Worm (Caenorhabditis elegans) whole organism, L4 larva: ENCODE measurements around the gene srsx-22.

ENCODE experiments used
- D1046.2 ChIP-seq: fragments of 200-800 bp; sonication (Bioruptor generic); IDR thresholded peaks from 2 replicates; pipeline ENCODE4 v1.3.6; 2022; ENCODE audit warnings: missing genetic modification characterization, missing compliant biosample characterization
- F26F4.8 ChIP-seq: fragments of 200-800 bp; sonication (Bioruptor generic); conservative IDR thresholded peaks from 2 replicates; pipeline ENCODE4 v1.3.6; 2022; ENCODE audit warnings: missing genetic modification characterization, missing compliant biosample characterization
- F49E8.2 ChIP-seq: sonication (generic microtip); optimal IDR thresholded peaks from 2 replicates; lab custom pipeline; 2016; ENCODE audit warnings: missing compliant biosample characterization, mild to moderate bottlenecking, missing genetic modification characterization, borderline replicate concordance
- R02D3.7 ChIP-seq: fragments of 150-350 bp; sonication (generic microtip); optimal IDR thresholded peaks from 3 replicates; lab custom pipeline; 2014; ENCODE audit warnings: missing biosample characterization, missing genetic modification characterization
- T20F7.1 ChIP-seq: fragments of 200-800 bp; sonication (Bioruptor generic); optimal IDR thresholded peaks from 2 replicates; lab custom pipeline; 2018; ENCODE audit warnings: mild to moderate bottlenecking, missing genetic modification characterization, missing compliant biosample characterization
- Y105C5A.15 ChIP-seq: fragments of 200-800 bp; sonication (Bioruptor generic); IDR thresholded peaks from 2 replicates; pipeline ENCODE4 v1.3.6; 2022; ENCODE audit warnings: missing genetic modification characterization, missing compliant biosample characterization
- Y48G9A.11 ChIP-seq: fragments of 200-800 bp; sonication (Bioruptor generic); IDR thresholded peaks from 2 replicates; pipeline ENCODE4 v1.3.6; 2022; ENCODE audit warnings: missing genetic modification reagents, missing genetic modification characterization, missing compliant biosample characterization
- Y5F2A.4 ChIP-seq: fragments of 200-800 bp; sonication (Bioruptor generic); optimal IDR thresholded peaks from 2 replicates; lab custom pipeline; 2018; ENCODE audit warnings: mild to moderate bottlenecking, missing genetic modification characterization, missing compliant biosample characterization
- Y75B8A.6 ChIP-seq: fragments of 200-800 bp; sonication (Bioruptor generic); IDR thresholded peaks from 2 replicates; pipeline ENCODE4 v1.3.6; 2022; ENCODE audit warnings: missing genetic modification reagents, missing genetic modification characterization, missing compliant biosample characterization
- ama-1 ChIP-seq: fragments of 150-350 bp; optimal IDR thresholded peaks from 2 replicates; lab custom pipeline; 2014; ENCODE audit warnings: inconsistent platforms, mixed read lengths
- arid-1 ChIP-seq: fragments of 200-800 bp; sonication (Bioruptor generic); conservative IDR thresholded peaks from 2 replicates; pipeline ENCODE4 v1.3.6; 2022; ENCODE audit warnings: missing genetic modification reagents, missing genetic modification characterization, missing compliant biosample characterization
- attf-4 ChIP-seq: sonication (generic microtip); optimal IDR thresholded peaks from 3 replicates; lab custom pipeline; 2017; ENCODE audit warnings: missing biosample characterization, missing genetic modification characterization
- ceh-28 ChIP-seq: fragments of 150-350 bp; optimal IDR thresholded peaks from 2 replicates; lab custom pipeline; 2014; ENCODE audit warnings: missing biosample characterization, missing genetic modification reagents, missing genetic modification characterization
- ceh-32 ChIP-seq: sonication (generic microtip); optimal IDR thresholded peaks from 2 replicates; lab custom pipeline; 2016; ENCODE audit warnings: mild to moderate bottlenecking, missing genetic modification characterization, missing compliant biosample characterization; ENCODE audit not compliant: poor library complexity
- ceh-62 ChIP-seq: sonication (generic microtip); optimal IDR thresholded peaks from 2 replicates; lab custom pipeline; 2017; ENCODE audit warnings: missing biosample characterization, missing genetic modification characterization
- cey-2 ChIP-seq: sonication (generic microtip); optimal IDR thresholded peaks from 3 replicates; lab custom pipeline; 2017; ENCODE audit warnings: missing genetic modification characterization, mild to moderate bottlenecking, missing compliant biosample characterization, antibody characterized with exemption, borderline replicate concordance; ENCODE audit not compliant: insufficient read depth
- daf-16 ChIP-seq, 3 experiments: sonication (generic microtip); optimal IDR thresholded peaks; 2 replicates each; lab custom pipeline; 2016 to 2017; ENCODE audit warnings: missing genetic modification characterization in 3 of 3, missing genetic modification reagents in 3 of 3, mild to moderate bottlenecking in 2 of 3, missing compliant biosample characterization in 2 of 3, missing biosample characterization in 1 of 3, moderate library complexity in 1 of 3
- dmd-8 ChIP-seq: fragments of 200-800 bp; sonication (Bioruptor generic); IDR thresholded peaks from 2 replicates; pipeline ENCODE4 v1.3.6; 2022; ENCODE audit warnings: missing genetic modification characterization, missing compliant biosample characterization
- dve-1 ChIP-seq: sonication (generic microtip); optimal IDR thresholded peaks from 2 replicates; lab custom pipeline; 2017; ENCODE audit warnings: antibody characterized with exemption, mild to moderate bottlenecking, missing genetic modification characterization, missing compliant biosample characterization; ENCODE audit not compliant: insufficient read depth
- fkh-10 ChIP-seq: fragments of 150-350 bp; optimal IDR thresholded peaks from 2 replicates; lab custom pipeline; 2014; ENCODE audit warnings: missing biosample characterization, missing genetic modification reagents, missing genetic modification characterization
- fos-1 ChIP-seq: fragments of 150-350 bp; optimal IDR thresholded peaks from 2 replicates; lab custom pipeline; 2014; ENCODE audit warnings: missing biosample characterization, missing genetic modification characterization
- gei-8 ChIP-seq: fragments of 200-800 bp; sonication (Bioruptor generic); optimal IDR thresholded peaks from 2 replicates; lab custom pipeline; 2018; ENCODE audit warnings: mild to moderate bottlenecking, missing genetic modification characterization, missing compliant biosample characterization
- hlh-11 ChIP-seq: fragments of 200-800 bp; sonication (Bioruptor generic); optimal IDR thresholded peaks from 2 replicates; lab custom pipeline; 2018; ENCODE audit warnings: mild to moderate bottlenecking, missing genetic modification characterization, missing compliant biosample characterization
- hmg-1.1 ChIP-seq: fragments of 200-800 bp; sonication (Bioruptor generic); IDR thresholded peaks from 2 replicates; pipeline ENCODE4 v1.3.6; 2022; ENCODE audit warnings: missing genetic modification reagents, missing genetic modification characterization, missing compliant biosample characterization
- jun-1 ChIP-seq: fragments of 150-350 bp; optimal IDR thresholded peaks from 2 replicates; lab custom pipeline; 2014; ENCODE audit warnings: missing biosample characterization, missing genetic modification reagents, missing genetic modification characterization
- lin-1 ChIP-seq: fragments of 200-800 bp; sonication (Bioruptor generic); IDR thresholded peaks from 2 replicates; pipeline ENCODE4 v1.3.6; 2022; ENCODE audit warnings: missing genetic modification reagents, missing genetic modification characterization, missing compliant biosample characterization
- lin-13 ChIP-seq: fragments of 150-350 bp; optimal IDR thresholded peaks from 2 replicates; lab custom pipeline; 2014; ENCODE audit warnings: missing biosample characterization, missing genetic modification reagents, missing genetic modification characterization
- lin-15B ChIP-seq: fragments of 150-350 bp; sonication (generic microtip); optimal IDR thresholded peaks from 3 replicates; lab custom pipeline; 2014; ENCODE audit warnings: missing biosample characterization, missing genetic modification characterization
- lin-39 ChIP-seq: fragments of 150-350 bp; optimal IDR thresholded peaks from 2 replicates; lab custom pipeline; 2014; ENCODE audit warnings: missing biosample characterization, missing genetic modification reagents, missing genetic modification characterization
- mdt-29 ChIP-seq: fragments of 200-800 bp; sonication (Bioruptor generic); IDR thresholded peaks from 2 replicates; pipeline ENCODE4 v1.3.6; 2022; ENCODE audit warnings: missing genetic modification reagents, missing genetic modification characterization, missing compliant biosample characterization
- mxl-3 ChIP-seq: fragments of 200-800 bp; sonication (Bioruptor generic); optimal IDR thresholded peaks from 2 replicates; lab custom pipeline; 2018; ENCODE audit warnings: mild to moderate bottlenecking, missing genetic modification characterization, missing compliant biosample characterization
- nhr-10 ChIP-seq: fragments of 150-350 bp; optimal IDR thresholded peaks from 2 replicates; lab custom pipeline; 2014; ENCODE audit warnings: missing biosample characterization, missing genetic modification characterization
- nhr-102 ChIP-seq: sonication (generic microtip); optimal IDR thresholded peaks from 2 replicates; lab custom pipeline; 2016; ENCODE audit warnings: mild to moderate bottlenecking, missing genetic modification characterization, moderate library complexity, missing compliant biosample characterization
- nhr-42 ChIP-seq: fragments of 200-800 bp; sonication (Bioruptor generic); IDR thresholded peaks from 2 replicates; pipeline ENCODE4 v1.3.6; 2022; ENCODE audit warnings: missing genetic modification characterization, missing compliant biosample characterization
- nhr-6 ChIP-seq: fragments of 150-350 bp; optimal IDR thresholded peaks from 2 replicates; lab custom pipeline; 2014; ENCODE audit warnings: missing biosample characterization, missing genetic modification characterization
- nhr-76 ChIP-seq: fragments of 150-350 bp; optimal IDR thresholded peaks from 2 replicates; lab custom pipeline; 2014; ENCODE audit warnings: missing biosample characterization, missing genetic modification characterization
- php-3 ChIP-seq: fragments of 200-800 bp; sonication (Bioruptor generic); IDR thresholded peaks from 2 replicates; pipeline ENCODE4 v1.3.6; 2022; ENCODE audit warnings: missing genetic modification reagents, missing genetic modification characterization, missing compliant biosample characterization
- sdz-12 ChIP-seq: fragments of 200-800 bp; sonication (Bioruptor generic); optimal IDR thresholded peaks from 2 replicates; lab custom pipeline; 2018; ENCODE audit warnings: mild to moderate bottlenecking, missing genetic modification characterization, missing compliant biosample characterization
- set-16 ChIP-seq: fragments of 200-800 bp; sonication (Bioruptor generic); IDR thresholded peaks from 2 replicates; pipeline ENCODE4 v1.3.6; 2022; ENCODE audit warnings: missing genetic modification reagents, missing genetic modification characterization, missing compliant biosample characterization
- snpc-1.2 ChIP-seq: fragments of 200-800 bp; sonication (Bioruptor generic); IDR thresholded peaks from 2 replicates; pipeline ENCODE4 v1.3.6; 2022; ENCODE audit warnings: missing genetic modification reagents, missing genetic modification characterization, missing compliant biosample characterization
- spr-3 ChIP-seq: fragments of 200-800 bp; sonication (Bioruptor generic); optimal IDR thresholded peaks from 2 replicates; lab custom pipeline; 2018; ENCODE audit warnings: mild to moderate bottlenecking, missing genetic modification characterization, missing compliant biosample characterization
- unc-62 ChIP-seq, 3 experiments: fragments of 150-350 bp in 1 of 3; sonication (generic microtip); optimal IDR thresholded peaks in 2 of 3; peaks in 1 of 3; 1 replicate in 1 of 3; 2 replicates in 2 of 3; lab custom pipeline; 2014 to 2017; ENCODE audit warnings: missing biosample characterization in 3 of 3, missing genetic modification characterization in 3 of 3, missing genetic modification reagents in 3 of 3, missing genotype in 1 of 3
- vab-7 ChIP-seq: fragments of 200-800 bp; sonication (Bioruptor generic); IDR thresholded peaks from 2 replicates; pipeline ENCODE4 v1.3.6; 2022; ENCODE audit warnings: missing genetic modification reagents, missing genetic modification characterization, missing compliant biosample characterization
- zag-1 ChIP-seq: fragments of 150-350 bp; optimal IDR thresholded peaks from 2 replicates; lab custom pipeline; 2014; ENCODE audit warnings: missing biosample characterization, missing genetic modification characterization
- zfp-2 ChIP-seq: sonication (generic microtip); optimal IDR thresholded peaks from 2 replicates; lab custom pipeline; 2016; ENCODE audit warnings: mild to moderate bottlenecking, missing genetic modification characterization, missing compliant biosample characterization
- zfp-3 ChIP-seq: fragments of 200-800 bp; sonication (Bioruptor generic); conservative IDR thresholded peaks from 2 replicates; pipeline ENCODE4 v1.3.6; 2022; ENCODE audit warnings: missing genetic modification reagents, missing genetic modification characterization, missing compliant biosample characterization
- zip-11 ChIP-seq: fragments of 200-800 bp; sonication (Bioruptor generic); IDR thresholded peaks from 2 replicates; pipeline ENCODE4 v1.3.6; 2022; ENCODE audit warnings: missing genetic modification characterization, missing compliant biosample characterization
- ztf-11 ChIP-seq: fragments of 150-350 bp; optimal IDR thresholded peaks from 2 replicates; lab custom pipeline; 2014; ENCODE audit warnings: missing biosample characterization, missing genetic modification characterization

Gene srsx-22

ce11 chrV:8383716-8384115, 32.2 kb downstream of the srsx-22 start, which contains the start of gene F52E1.14 (continued):
- peak; percentile 37; the same call in 1 of the 2 replicates for TF ChIP-seq php-3
- TF ChIP-seq ama-1 (lab: Kevin White, UChicago), result no peak
- no peak for TF ChIP-seq nhr-76 (tag; lab: Kevin White, UChicago)
- TF ChIP-seq sdz-12, result no peak
- no peak for TF ChIP-seq R02D3.7 (tag; lab: Kevin White, UChicago)
- no peak for TF ChIP-seq nhr-102 (tag; lab: Kevin White, UChicago)
- no peak for TF ChIP-seq Y105C5A.15 (GFP tag; lab: Robert Waterston, UW)
- TF ChIP-seq dve-1, result peak; percentile 85
- no peak for TF ChIP-seq jun-1 (tag; lab: Kevin White, UChicago)
- TF ChIP-seq vab-7, result no peak
- no peak for TF ChIP-seq snpc-1.2 (GFP tag; lab: Robert Waterston, UW)
- no peak for TF ChIP-seq nhr-42
- TF ChIP-seq Y5F2A.4 (GFP tag; lab: Kevin White, UChicago), result no peak
- peak; percentile 62 for TF ChIP-seq cey-2 (tag; lab: Kevin White, UChicago)
- TF ChIP-seq mxl-3 (GFP tag; lab: Kevin White, UChicago), result peak; percentile 8
- TF ChIP-seq hlh-11 (tag; lab: Kevin White, UChicago), result peak; percentile 72
- TF ChIP-seq Y75B8A.6 (GFP tag; lab: Robert Waterston, UW), result no peak
- TF ChIP-seq Y48G9A.11 (GFP tag; lab: Robert Waterston, UW), result no peak
- no peak for TF ChIP-seq ztf-11 (tag; lab: Kevin White, UChicago)
- no peak for TF ChIP-seq T20F7.1 (GFP tag; lab: Kevin White, UChicago)

DNA sequence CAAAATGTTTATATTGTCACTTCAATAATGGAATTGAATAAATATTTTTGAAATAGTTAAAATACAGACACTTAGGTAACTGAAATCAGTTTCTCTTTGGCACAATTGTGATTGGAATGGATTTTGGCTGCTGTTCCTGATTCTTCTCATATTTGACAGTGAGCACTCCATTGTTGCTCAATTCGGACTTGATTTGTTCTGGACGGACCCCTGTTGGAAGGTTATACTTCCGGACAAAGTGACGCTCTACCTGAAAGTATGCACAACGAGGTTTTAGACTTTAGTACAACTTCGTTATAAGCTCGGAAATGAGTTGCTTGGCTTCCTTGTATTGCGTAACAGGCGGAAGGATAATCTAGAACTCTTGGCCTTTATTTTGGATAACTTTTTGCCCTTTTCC, 33.3 kb downstream of the srsx-22 start:
- no peak for TF ChIP-seq F49E8.2 (tag; lab: Kevin White, UChicago)
- TF ChIP-seq arid-1 (GFP tag; lab: Robert Waterston, UW), result no peak
- TF ChIP-seq Y75B8A.6 (GFP tag; lab: Robert Waterston, UW), result no peak
- no peak for TF ChIP-seq nhr-10
- TF ChIP-seq attf-4 (tag; lab: Kevin White, UChicago), result no peak
- TF ChIP-seq nhr-6 (tag; lab: Kevin White, UChicago), result no peak
- TF ChIP-seq daf-16 (GFP tag; optimal IDR thresholded peaks at IDR 0.05; lab: Kevin White, UChicago), result no peak
- TF ChIP-seq daf-16 (tag; optimal IDR thresholded peaks at IDR 0.05; lab: Kevin White, UChicago), result peak; percentile 9
- no peak for TF ChIP-seq gei-8
- TF ChIP-seq nhr-42, result no peak
- TF ChIP-seq zfp-2 (tag; lab: Kevin White, UChicago), result no peak
- TF ChIP-seq F26F4.8, result no peak
- no peak for TF ChIP-seq Y5F2A.4 (GFP tag; lab: Kevin White, UChicago)
- TF ChIP-seq unc-62 (GFP tag; optimal IDR thresholded peaks at IDR 0.05 in 1 of 2; lab: Kevin White, UChicago), result peak in 1 of 2 experiments; percentile 59
- TF ChIP-seq unc-62 (tag; optimal IDR thresholded peaks at IDR 0.05; lab: Kevin White, UChicago), result no peak
- TF ChIP-seq sdz-12, result no peak
- TF ChIP-seq mdt-29 (GFP tag; lab: Robert Waterston, UW), result no peak
- 0 out of 2 replicates have a peak, but pooled peaks have one; percentile 41 for TF ChIP-seq php-3
- no peak for TF ChIP-seq vab-7
- TF ChIP-seq zag-1, result no peak
- TF ChIP-seq zfp-3, result peak; percentile 48; the same call in 1 of the 2 replicates
- TF ChIP-seq ceh-62 (tag; lab: Kevin White, UChicago), result no peak
- TF ChIP-seq lin-15B (tag; lab: Kevin White, UChicago), result no peak
- TF ChIP-seq lin-1 (GFP tag; lab: Robert Waterston, UW), result no peak
- no peak for TF ChIP-seq fkh-10 (GFP tag; lab: Kevin White, UChicago)
- no peak for TF ChIP-seq zip-11 (GFP tag; lab: Robert Waterston, UW)
- no peak for TF ChIP-seq set-16 (GFP tag; lab: Robert Waterston, UW)
- TF ChIP-seq hmg-1.1, result no peak
- no peak for TF ChIP-seq lin-13
- TF ChIP-seq fos-1 (tag; lab: Kevin White, UChicago), result no peak
- TF ChIP-seq dmd-8 (GFP tag; lab: Robert Waterston, UW), result no peak
- TF ChIP-seq D1046.2 (GFP tag; lab: Robert Waterston, UW), result 0 out of 2 replicates have a peak, but pooled peaks have one; percentile 37
- TF ChIP-seq lin-39 (tag; lab: Kevin White, UChicago), result no peak
- TF ChIP-seq ceh-28 (tag; lab: Kevin White, UChicago), result no peak
- TF ChIP-seq spr-3 (GFP tag; lab: Kevin White, UChicago), result no peak
- TF ChIP-seq ceh-32 (tag; lab: Kevin White, UChicago), result no peak
- TF ChIP-seq, all 104 proteins: peak for 5
